Worm (Caenorhabditis elegans): ENCODE results near the gene zipt-13.

The zipt-13 gene

ce11 chrX:10260035-10260434, 23.3 kb upstream of the zipt-13 start, which contains the start of gene C32A9.1:
TSS of gene C32A9.1 (minus strand) at chrX:10260135.
- TF ChIP-seq flt-1 (GFP tag; IDR thresholded peaks at IDR 0.05), result no peak
- TF ChIP-seq pes-1 (GFP tag; IDR thresholded peaks at IDR 0.05), result no peak
- TF ChIP-seq ets-7 (tag; optimal IDR thresholded peaks at IDR 0.05), result no peak
- TF ChIP-seq hmg-4 (GFP tag; optimal IDR thresholded peaks at IDR 0.05), result no peak
- TF ChIP-seq aly-1 (tag; optimal IDR thresholded peaks at IDR 0.05), result no peak
- TF ChIP-seq hmbx-1 (tag; optimal IDR thresholded peaks at IDR 0.05), result no peak
- no peak for TF ChIP-seq F13C5.2 (tag; optimal IDR thresholded peaks at IDR 0.05)
- TF ChIP-seq scrt-1 (GFP tag; IDR thresholded peaks at IDR 0.05), result no peak
- no peak for TF ChIP-seq B0310.2 (tag; optimal IDR thresholded peaks at IDR 0.05)
- no peak for TF ChIP-seq sea-1 (GFP tag; conservative IDR thresholded peaks at IDR 0.05)
- TF ChIP-seq tra-4 (tag; optimal IDR thresholded peaks at IDR 0.05), result no peak
- no peak for TF ChIP-seq tbx-37 (GFP tag; conservative IDR thresholded peaks at IDR 0.05)
- no peak for TF ChIP-seq ama-1 (optimal IDR thresholded peaks at IDR 0.05)
- no peak for TF ChIP-seq ceh-36 (tag; optimal IDR thresholded peaks at IDR 0.05)

ce11 chrX:10254068-10254467, 17.3 kb upstream of the zipt-13 start:
- no peak for TF ChIP-seq ceh-36 (tag; optimal IDR thresholded peaks at IDR 0.05)
- TF ChIP-seq sea-1 (GFP tag; conservative IDR thresholded peaks at IDR 0.05), result no peak
- no peak for TF ChIP-seq scrt-1 (GFP tag; IDR thresholded peaks at IDR 0.05)
- no peak for TF ChIP-seq flt-1 (GFP tag; IDR thresholded peaks at IDR 0.05)
- no peak for TF ChIP-seq pes-1 (GFP tag; IDR thresholded peaks at IDR 0.05)
- no peak for TF ChIP-seq hmbx-1 (tag; optimal IDR thresholded peaks at IDR 0.05)
- no peak for TF ChIP-seq ceh-13 (GFP tag; optimal IDR thresholded peaks at IDR 0.05)
- TF ChIP-seq tbx-37 (GFP tag; conservative IDR thresholded peaks at IDR 0.05), result no peak

ce11 chrX:10252781-10253180, 16.0 kb upstream of the zipt-13 start, which contains the start of gene C14H10.2:
TSS of gene C14H10.2 (minus strand) at chrX:10252881.
- TF ChIP-seq tra-4 (tag; optimal IDR thresholded peaks at IDR 0.05), result no peak
- no peak for TF ChIP-seq ets-7 (tag; optimal IDR thresholded peaks at IDR 0.05)
- TF ChIP-seq ceh-36 (tag; optimal IDR thresholded peaks at IDR 0.05), result no peak

- TF ChIP-seq pes-1 (GFP tag; IDR thresholded peaks at IDR 0.05) (no peak), tra-4 (tag; optimal IDR thresholded peaks at IDR 0.05) (no peak), ama-1 (optimal IDR thresholded peaks at IDR 0.05) (no peak), ceh-36 (tag; optimal IDR thresholded peaks at IDR 0.05) (no peak), ets-7 (tag; optimal IDR thresholded peaks at IDR 0.05) (no peak), scrt-1 (GFP tag; IDR thresholded peaks at IDR 0.05) (no peak), hmg-4 (GFP tag; optimal IDR thresholded peaks at IDR 0.05) (no peak), hmbx-1 (tag; optimal IDR thresholded peaks at IDR 0.05) (no peak), aly-1 (tag; optimal IDR thresholded peaks at IDR 0.05) (no peak), tbx-37 (GFP tag; conservative IDR thresholded peaks at IDR 0.05) (no peak), ceh-13 (GFP tag; optimal IDR thresholded peaks at IDR 0.05) (no peak), flt-1 (GFP tag; IDR thresholded peaks at IDR 0.05) (no peak), sea-1 (GFP tag; conservative IDR thresholded peaks at IDR 0.05) (no peak)
Observed at ce11 chrX:10249685-10250084, 12.9 kb upstream of the zipt-13 start.

- TF ChIP-seq hnd-1 (tag; optimal IDR thresholded peaks at IDR 0.05) (no peak), tra-4 (tag; optimal IDR thresholded peaks at IDR 0.05) (no peak), scrt-1 (GFP tag; IDR thresholded peaks at IDR 0.05) (no peak), pes-1 (GFP tag; IDR thresholded peaks at IDR 0.05) (no peak), hmbx-1 (tag; optimal IDR thresholded peaks at IDR 0.05) (no peak), ets-7 (tag; optimal IDR thresholded peaks at IDR 0.05) (no peak), B0310.2 (tag; optimal IDR thresholded peaks at IDR 0.05) (no peak), tbx-37 (GFP tag; conservative IDR thresholded peaks at IDR 0.05) (no peak), F13C5.2 (tag; optimal IDR thresholded peaks at IDR 0.05) (no peak), tbx-11 (GFP tag; IDR thresholded peaks at IDR 0.05) (no peak), hmg-4 (GFP tag; optimal IDR thresholded peaks at IDR 0.05) (no peak)
Observed at ce11 chrX:10245617-10246016, 8.9 kb upstream of the zipt-13 start.

ce11 chrX:10240939-10241338, 4.2 kb upstream of the zipt-13 start, which contains the start of gene str-74:
TSS of gene str-74 (minus strand) at chrX:10241039.
- TF ChIP-seq hnd-1 (tag; optimal IDR thresholded peaks at IDR 0.05) (no peak), ceh-13 (GFP tag; optimal IDR thresholded peaks at IDR 0.05) (no peak), pes-1 (GFP tag; IDR thresholded peaks at IDR 0.05) (no peak), scrt-1 (GFP tag; IDR thresholded peaks at IDR 0.05) (no peak), tbx-11 (GFP tag; IDR thresholded peaks at IDR 0.05) (no peak), ceh-36 (tag; optimal IDR thresholded peaks at IDR 0.05) (no peak), tbx-37 (GFP tag; conservative IDR thresholded peaks at IDR 0.05) (no peak), F13C5.2 (tag; optimal IDR thresholded peaks at IDR 0.05) (no peak), ets-7 (tag; optimal IDR thresholded peaks at IDR 0.05) (no peak), B0310.2 (tag; optimal IDR thresholded peaks at IDR 0.05) (no peak)

- TF ChIP-seq tbx-37 (GFP tag; conservative IDR thresholded peaks at IDR 0.05), result no peak
Observed at ce11 chrX:10238146-10238749, 1.5 kb upstream of the zipt-13 start.

ce11 chrX:10232395-10232794, 4.3 kb downstream of the zipt-13 start:
- TF ChIP-seq sea-1 (GFP tag; conservative IDR thresholded peaks at IDR 0.05), result no peak
- TF ChIP-seq tra-4 (tag; optimal IDR thresholded peaks at IDR 0.05), result no peak
- TF ChIP-seq ets-7 (tag; optimal IDR thresholded peaks at IDR 0.05), result no peak
- no peak for TF ChIP-seq flt-1 (GFP tag; IDR thresholded peaks at IDR 0.05)
- TF ChIP-seq ama-1 (optimal IDR thresholded peaks at IDR 0.05), result no peak
- no peak for TF ChIP-seq ceh-36 (tag; optimal IDR thresholded peaks at IDR 0.05)
- TF ChIP-seq B0310.2 (tag; optimal IDR thresholded peaks at IDR 0.05), result no peak
- no peak for TF ChIP-seq scrt-1 (GFP tag; IDR thresholded peaks at IDR 0.05)
- no peak for TF ChIP-seq tbx-37 (GFP tag; conservative IDR thresholded peaks at IDR 0.05)
- TF ChIP-seq F13C5.2 (tag; optimal IDR thresholded peaks at IDR 0.05), result no peak
